Worm (Caenorhabditis elegans) whole organism, L4 larva: Measurements from ENCODE around the gene srg-34.
A peak's percentile ranks its signal among the peaks of the same experiment; 100 is the strongest.

Experiments
- F37D6.2 ChIP-seq: sonication (generic microtip); optimal IDR thresholded peaks from 2 replicates; lab custom pipeline; 2016; ENCODE audit warnings: mild to moderate bottlenecking, missing genetic modification characterization, missing compliant biosample characterization
- R02D3.7 ChIP-seq: fragments of 150-350 bp; sonication (generic microtip); optimal IDR thresholded peaks from 3 replicates; lab custom pipeline; 2014; ENCODE audit warnings: missing biosample characterization, missing genetic modification characterization
- T26A8.4 ChIP-seq: fragments of 200-800 bp; sonication (Bioruptor generic); IDR thresholded peaks from 2 replicates; pipeline ENCODE4 v1.3.6; 2022; ENCODE audit warnings: missing genetic modification characterization, missing compliant biosample characterization
- Y48G9A.11 ChIP-seq: fragments of 200-800 bp; sonication (Bioruptor generic); IDR thresholded peaks from 2 replicates; pipeline ENCODE4 v1.3.6; 2022; ENCODE audit warnings: missing genetic modification reagents, missing genetic modification characterization, missing compliant biosample characterization
- Y5F2A.4 ChIP-seq: fragments of 200-800 bp; sonication (Bioruptor generic); optimal IDR thresholded peaks from 2 replicates; lab custom pipeline; 2018; ENCODE audit warnings: mild to moderate bottlenecking, missing genetic modification characterization, missing compliant biosample characterization
- Y75B8A.6 ChIP-seq: fragments of 200-800 bp; sonication (Bioruptor generic); IDR thresholded peaks from 2 replicates; pipeline ENCODE4 v1.3.6; 2022; ENCODE audit warnings: missing genetic modification reagents, missing genetic modification characterization, missing compliant biosample characterization
- ZK337.2 ChIP-seq: fragments of 200-800 bp; sonication (Bioruptor generic); IDR thresholded peaks from 2 replicates; pipeline ENCODE4 v1.3.6; 2022; ENCODE audit warnings: missing genetic modification reagents, missing genetic modification characterization, missing compliant biosample characterization
- aha-1 ChIP-seq: fragments of 150-350 bp; peaks from one replicate; lab custom pipeline; 2014; ENCODE audit warnings: missing biosample characterization, missing genetic modification characterization
- ama-1 ChIP-seq: fragments of 150-350 bp; optimal IDR thresholded peaks from 2 replicates; lab custom pipeline; 2014; ENCODE audit warnings: inconsistent platforms, mixed read lengths
- attf-4 ChIP-seq: sonication (generic microtip); optimal IDR thresholded peaks from 3 replicates; lab custom pipeline; 2017; ENCODE audit warnings: missing biosample characterization, missing genetic modification characterization
- ceh-20 ChIP-seq: fragments of 200-800 bp; sonication (Bioruptor generic); IDR thresholded peaks from 2 replicates; pipeline ENCODE4 v1.3.6; 2022; ENCODE audit warnings: missing genetic modification reagents, missing genetic modification characterization, missing compliant biosample characterization
- ceh-44 ChIP-seq: fragments of 200-800 bp; sonication (Bioruptor generic); IDR thresholded peaks from 2 replicates; pipeline ENCODE4 v1.3.6; 2022; ENCODE audit warnings: missing genetic modification reagents, missing genetic modification characterization, missing compliant biosample characterization
- daf-12 ChIP-seq: fragments of 150-350 bp; optimal IDR thresholded peaks from 2 replicates; lab custom pipeline; 2014; ENCODE audit warnings: missing biosample characterization, missing genetic modification reagents, missing genetic modification characterization
- daf-16 ChIP-seq, 3 experiments: sonication (generic microtip); optimal IDR thresholded peaks; 2 replicates each; lab custom pipeline; 2016 to 2017; ENCODE audit warnings: missing genetic modification characterization in 3 of 3, missing genetic modification reagents in 3 of 3, mild to moderate bottlenecking in 2 of 3, missing compliant biosample characterization in 2 of 3, missing biosample characterization in 1 of 3, moderate library complexity in 1 of 3
- dmd-9 ChIP-seq: fragments of 200-800 bp; sonication (Bioruptor generic); IDR thresholded peaks from 2 replicates; pipeline ENCODE4 v1.3.6; 2022; ENCODE audit warnings: missing genetic modification reagents, missing genetic modification characterization, missing compliant biosample characterization
- egl-43 ChIP-seq: fragments of 200-800 bp; sonication (Bioruptor generic); IDR thresholded peaks from 2 replicates; pipeline ENCODE4 v1.3.6; 2022; ENCODE audit warnings: missing genetic modification reagents, missing genetic modification characterization, missing compliant biosample characterization
- hlh-11 ChIP-seq: fragments of 200-800 bp; sonication (Bioruptor generic); optimal IDR thresholded peaks from 2 replicates; lab custom pipeline; 2018; ENCODE audit warnings: mild to moderate bottlenecking, missing genetic modification characterization, missing compliant biosample characterization
- hmg-1.1 ChIP-seq: fragments of 200-800 bp; sonication (Bioruptor generic); IDR thresholded peaks from 2 replicates; pipeline ENCODE4 v1.3.6; 2022; ENCODE audit warnings: missing genetic modification reagents, missing genetic modification characterization, missing compliant biosample characterization
- lir-3 ChIP-seq: sonication (generic microtip); optimal IDR thresholded peaks from 2 replicates; lab custom pipeline; 2016; ENCODE audit warnings: mild to moderate bottlenecking, missing genetic modification characterization, missing compliant biosample characterization
- madf-5 ChIP-seq, 2 experiments: fragments of 200-800 bp; sonication (Bioruptor generic); IDR thresholded peaks; 2 replicates each; pipeline ENCODE4 v1.3.6; 2022; ENCODE audit warnings: missing compliant biosample characterization in 2 of 2, missing genetic modification characterization in 2 of 2
- madf-9 ChIP-seq: fragments of 200-800 bp; sonication (Bioruptor generic); conservative IDR thresholded peaks from 2 replicates; pipeline ENCODE4 v1.3.6; 2022; ENCODE audit warnings: missing genetic modification reagents, missing genetic modification characterization, missing compliant biosample characterization
- mdt-29 ChIP-seq: fragments of 200-800 bp; sonication (Bioruptor generic); IDR thresholded peaks from 2 replicates; pipeline ENCODE4 v1.3.6; 2022; ENCODE audit warnings: missing genetic modification reagents, missing genetic modification characterization, missing compliant biosample characterization
- mxl-2 ChIP-seq: fragments of 200-800 bp; sonication (Bioruptor generic); conservative IDR thresholded peaks from 2 replicates; pipeline ENCODE4 v1.3.6; 2022; ENCODE audit warnings: missing genetic modification reagents, missing genetic modification characterization, missing compliant biosample characterization
- mxl-3 ChIP-seq: fragments of 200-800 bp; sonication (Bioruptor generic); optimal IDR thresholded peaks from 2 replicates; lab custom pipeline; 2018; ENCODE audit warnings: mild to moderate bottlenecking, missing genetic modification characterization, missing compliant biosample characterization
- nhr-10 ChIP-seq: fragments of 150-350 bp; optimal IDR thresholded peaks from 2 replicates; lab custom pipeline; 2014; ENCODE audit warnings: missing biosample characterization, missing genetic modification characterization
- nhr-102 ChIP-seq: sonication (generic microtip); optimal IDR thresholded peaks from 2 replicates; lab custom pipeline; 2016; ENCODE audit warnings: mild to moderate bottlenecking, missing genetic modification characterization, moderate library complexity, missing compliant biosample characterization
- nhr-111 ChIP-seq: fragments of 200-800 bp; sonication (Bioruptor generic); optimal IDR thresholded peaks from 2 replicates; lab custom pipeline; 2018; ENCODE audit warnings: mild to moderate bottlenecking, missing genetic modification characterization, missing compliant biosample characterization
- nhr-28 ChIP-seq: fragments of 150-350 bp; optimal IDR thresholded peaks from 2 replicates; lab custom pipeline; 2014; ENCODE audit warnings: missing biosample characterization, missing genetic modification characterization
- nhr-6 ChIP-seq: fragments of 150-350 bp; optimal IDR thresholded peaks from 2 replicates; lab custom pipeline; 2014; ENCODE audit warnings: missing biosample characterization, missing genetic modification characterization
- nhr-76 ChIP-seq: fragments of 150-350 bp; optimal IDR thresholded peaks from 2 replicates; lab custom pipeline; 2014; ENCODE audit warnings: missing biosample characterization, missing genetic modification characterization
- php-3 ChIP-seq: fragments of 200-800 bp; sonication (Bioruptor generic); IDR thresholded peaks from 2 replicates; pipeline ENCODE4 v1.3.6; 2022; ENCODE audit warnings: missing genetic modification reagents, missing genetic modification characterization, missing compliant biosample characterization
- rbr-2 ChIP-seq: sonication (generic microtip); optimal IDR thresholded peaks from 2 replicates; lab custom pipeline; 2016; ENCODE audit warnings: missing genotype, missing genetic modification characterization, missing compliant biosample characterization
- saeg-2 ChIP-seq: fragments of 200-800 bp; sonication (Bioruptor generic); IDR thresholded peaks from 2 replicates; pipeline ENCODE4 v1.3.6; 2022; ENCODE audit warnings: missing genetic modification reagents, missing genetic modification characterization, missing compliant biosample characterization
- set-16 ChIP-seq: fragments of 200-800 bp; sonication (Bioruptor generic); IDR thresholded peaks from 2 replicates; pipeline ENCODE4 v1.3.6; 2022; ENCODE audit warnings: missing genetic modification reagents, missing genetic modification characterization, missing compliant biosample characterization
- skn-1 ChIP-seq: fragments of 150-350 bp; optimal IDR thresholded peaks from 2 replicates; lab custom pipeline; 2014; ENCODE audit warnings: missing biosample characterization, missing genetic modification characterization
- spr-3 ChIP-seq: fragments of 200-800 bp; sonication (Bioruptor generic); optimal IDR thresholded peaks from 2 replicates; lab custom pipeline; 2018; ENCODE audit warnings: mild to moderate bottlenecking, missing genetic modification characterization, missing compliant biosample characterization
- unc-39 ChIP-seq: sonication (generic microtip); optimal IDR thresholded peaks from 2 replicates; lab custom pipeline; 2017; ENCODE audit warnings: missing biosample characterization, missing genetic modification characterization
- vab-7 ChIP-seq: fragments of 200-800 bp; sonication (Bioruptor generic); IDR thresholded peaks from 2 replicates; pipeline ENCODE4 v1.3.6; 2022; ENCODE audit warnings: missing genetic modification reagents, missing genetic modification characterization, missing compliant biosample characterization
- zag-1 ChIP-seq: fragments of 150-350 bp; optimal IDR thresholded peaks from 2 replicates; lab custom pipeline; 2014; ENCODE audit warnings: missing biosample characterization, missing genetic modification characterization

The srg-34 gene

DNA sequence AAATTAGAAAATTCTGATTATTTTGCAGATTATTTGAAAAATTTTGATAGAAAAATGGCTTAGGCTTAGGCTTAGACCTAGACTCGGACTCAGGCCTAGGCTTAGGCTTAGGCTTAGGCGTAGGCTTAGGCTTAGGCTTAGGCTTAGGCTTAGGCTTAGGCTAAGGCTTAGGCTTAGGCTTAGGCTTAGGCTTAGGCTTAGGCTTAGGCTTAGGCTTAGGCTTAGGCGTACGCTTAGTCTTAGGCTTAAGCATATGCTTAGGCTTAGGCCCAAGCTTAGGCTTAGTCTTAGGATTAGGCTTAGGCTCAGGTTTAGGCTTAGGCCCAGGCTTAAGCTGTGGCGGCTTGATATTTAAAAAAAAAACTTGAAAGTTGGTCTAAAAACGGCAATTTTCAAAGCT is 1.7 kb upstream of the srg-34 start:
- TF ChIP-seq Y48G9A.11 (GFP tag; lab: Robert Waterston, UW) = peak; percentile 51; the same call in 1 of the 2 replicates

DNA sequence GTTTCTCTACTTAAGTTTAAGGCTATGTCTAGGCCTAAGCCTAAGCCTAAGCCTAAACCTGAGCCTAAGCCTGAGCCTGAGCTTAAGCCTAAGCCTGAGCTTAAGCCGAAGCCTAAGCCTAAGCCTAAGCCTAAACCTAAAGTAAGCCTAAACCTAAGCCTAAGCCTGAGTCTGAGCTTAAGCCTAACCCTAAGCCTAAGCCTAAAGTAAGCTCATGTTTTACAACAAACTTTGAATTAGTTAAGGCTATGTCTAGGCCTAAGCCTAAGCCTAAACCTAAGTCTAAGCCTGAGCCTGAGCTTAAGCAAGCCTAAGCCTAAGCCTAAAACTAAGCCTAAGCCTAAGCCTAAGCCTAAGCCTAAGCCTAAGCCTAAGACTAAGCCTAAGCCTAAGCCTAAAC is 935 bp upstream of the srg-34 start:
- TF ChIP-seq madf-9 = no peak
- TF ChIP-seq nhr-111 = no peak
- TF ChIP-seq nhr-10 (tag; lab: Kevin White, UChicago) = no peak
- no peak for TF ChIP-seq ceh-20 (GFP tag; lab: Robert Waterston, UW)
- TF ChIP-seq rbr-2 (tag; lab: Kevin White, UChicago) = no peak
- no peak for TF ChIP-seq nhr-102 (tag; lab: Kevin White, UChicago)
- no peak for TF ChIP-seq madf-5 (GFP tag; IDR thresholded peaks at IDR 0.05; lab: Robert Waterston, UW)
- no peak for TF ChIP-seq Y5F2A.4 (GFP tag; lab: Kevin White, UChicago)
- TF ChIP-seq Y48G9A.11 (GFP tag; lab: Robert Waterston, UW) = no peak
- TF ChIP-seq attf-4 (tag; lab: Kevin White, UChicago) = no peak
- no peak for TF ChIP-seq R02D3.7 (tag; lab: Kevin White, UChicago)
- TF ChIP-seq ceh-44 = no peak
- TF ChIP-seq, all 104 proteins: peak for 0

DNA sequence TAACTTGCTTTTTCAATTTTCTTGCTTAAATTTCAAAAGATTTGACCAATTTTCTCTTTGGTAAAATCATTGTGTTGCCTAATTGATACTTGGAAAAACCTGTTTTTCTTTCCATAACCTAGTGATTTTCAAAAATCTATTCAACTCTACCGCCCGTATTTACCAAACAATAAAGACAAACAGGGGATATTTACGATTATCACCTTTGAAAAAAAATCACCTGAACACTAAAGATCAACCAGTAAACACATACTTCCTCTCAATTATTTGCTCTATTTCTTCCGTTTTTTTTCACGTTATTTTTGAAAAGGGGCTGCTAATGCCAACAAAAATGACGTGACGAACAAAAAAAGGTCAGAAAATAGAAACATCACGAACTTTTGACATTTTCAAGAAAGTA is 3.7 kb downstream of the srg-34 start:
- TF ChIP-seq mdt-29 (GFP tag; lab: Robert Waterston, UW) (no peak), T26A8.4 (no peak), saeg-2 (GFP tag; lab: Robert Waterston, UW) (no peak), zag-1 (tag; lab: Kevin White, UChicago) (no peak), aha-1 (peak; percentile 54)

ce11 chrV:18560188-18560587 is 4.5 kb downstream of the srg-34 start, which contains the start of gene ttr-26:
TSS of gene ttr-26 (minus strand) at chrV:18560288.
- TF ChIP-seq attf-4 (tag; lab: Kevin White, UChicago) = no peak
- TF ChIP-seq hlh-11 = no peak
- no peak for TF ChIP-seq zag-1 (tag; lab: Kevin White, UChicago)
- TF ChIP-seq vab-7 (GFP tag; lab: Robert Waterston, UW) = no peak
- TF ChIP-seq mxl-3 (GFP tag; lab: Kevin White, UChicago) = no peak
- no peak for TF ChIP-seq mxl-2 (GFP tag; lab: Robert Waterston, UW)
- TF ChIP-seq nhr-76 (tag; lab: Kevin White, UChicago) = no peak
- no peak for TF ChIP-seq aha-1
- TF ChIP-seq, all 104 proteins: peak for 0

DNA sequence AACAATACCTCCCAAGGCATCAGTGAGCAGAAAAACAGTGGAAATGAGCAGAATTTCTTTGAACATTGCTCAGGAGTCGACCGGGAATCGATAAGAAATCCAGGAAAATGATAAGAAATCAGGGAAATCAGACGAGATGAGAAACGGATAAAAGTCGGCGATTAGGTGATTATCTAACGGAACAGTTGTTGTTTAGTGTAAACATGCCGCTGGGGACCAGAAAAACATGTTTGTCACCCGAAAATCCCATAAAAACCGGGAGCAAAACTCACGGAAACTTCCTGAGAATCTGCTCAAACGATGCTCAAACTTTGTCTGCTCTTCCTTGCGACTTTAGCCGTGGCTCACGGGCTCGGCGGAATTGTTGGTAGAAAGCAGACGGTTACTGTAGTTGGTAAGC is 8.2 kb downstream of the srg-34 start, which contains the start of the genes ttr-24 and ttr-25:
ttr-24 (minus strand) TSS at position 156 of the 400 bp plus-strand sequence.
ttr-25 (plus strand) TSS at position 227 of the 400 bp plus-strand sequence.
- TF ChIP-seq nhr-28 (tag; lab: Kevin White, UChicago) = no peak
- TF ChIP-seq ama-1 (lab: Kevin White, UChicago) = no peak
- no peak for TF ChIP-seq daf-12 (tag; lab: Kevin White, UChicago)
- TF ChIP-seq daf-16 (GFP tag; optimal IDR thresholded peaks at IDR 0.05; lab: Kevin White, UChicago) = peak in 1 of 2 experiments; percentile 77
- no peak for TF ChIP-seq daf-16 (tag; optimal IDR thresholded peaks at IDR 0.05; lab: Kevin White, UChicago)
- TF ChIP-seq vab-7 (GFP tag; lab: Robert Waterston, UW) = no peak
- TF ChIP-seq hmg-1.1 (GFP tag; lab: Robert Waterston, UW) = no peak

DNA sequence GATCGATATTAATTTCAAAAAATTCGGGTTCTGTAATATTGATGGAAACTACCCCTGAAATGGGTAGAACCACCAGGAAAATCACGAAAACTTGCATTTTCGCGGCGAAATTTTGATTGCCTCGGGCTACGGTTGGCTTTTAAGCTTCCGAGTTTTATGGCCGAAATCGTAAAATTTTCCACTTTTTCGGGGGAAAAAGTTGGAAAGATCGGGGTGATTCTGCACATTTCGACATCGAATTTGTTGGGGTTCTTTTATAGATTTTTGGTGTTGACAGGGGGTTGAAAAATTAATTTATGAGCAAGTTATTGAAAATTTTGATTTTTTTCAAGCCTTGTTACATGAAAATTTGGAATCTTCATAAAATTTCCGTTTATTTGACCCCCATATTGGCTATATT is 10.9 kb downstream of the srg-34 start, which contains the start of gene Y51A2D.8:
Y51A2D.8 (minus strand) TSS at position 101 of the 400 bp plus-strand sequence.
- TF ChIP-seq zag-1 (tag; lab: Kevin White, UChicago) = no peak
- no peak for TF ChIP-seq nhr-6 (tag; lab: Kevin White, UChicago)
- TF ChIP-seq ama-1 (lab: Kevin White, UChicago) = no peak
- TF ChIP-seq unc-39 (tag; lab: Kevin White, UChicago) = no peak
- TF ChIP-seq set-16 (GFP tag; lab: Robert Waterston, UW) = no peak
- no peak for TF ChIP-seq lir-3
- TF ChIP-seq Y75B8A.6 (GFP tag; lab: Robert Waterston, UW) = no peak
- TF ChIP-seq spr-3 = no peak
- TF ChIP-seq F37D6.2 (tag; lab: Kevin White, UChicago) = no peak
- no peak for TF ChIP-seq php-3
- TF ChIP-seq egl-43 (GFP tag; lab: Robert Waterston, UW) = no peak
- no peak for TF ChIP-seq skn-1 (tag; lab: Kevin White, UChicago)
- no peak for TF ChIP-seq T26A8.4
- no peak for TF ChIP-seq ZK337.2 (GFP tag; lab: Robert Waterston, UW)
- TF ChIP-seq dmd-9 (GFP tag; lab: Robert Waterston, UW) = no peak
